Worm (Caenorhabditis elegans): ENCODE measurements around the gene Y4C6B.2.

DNA sequence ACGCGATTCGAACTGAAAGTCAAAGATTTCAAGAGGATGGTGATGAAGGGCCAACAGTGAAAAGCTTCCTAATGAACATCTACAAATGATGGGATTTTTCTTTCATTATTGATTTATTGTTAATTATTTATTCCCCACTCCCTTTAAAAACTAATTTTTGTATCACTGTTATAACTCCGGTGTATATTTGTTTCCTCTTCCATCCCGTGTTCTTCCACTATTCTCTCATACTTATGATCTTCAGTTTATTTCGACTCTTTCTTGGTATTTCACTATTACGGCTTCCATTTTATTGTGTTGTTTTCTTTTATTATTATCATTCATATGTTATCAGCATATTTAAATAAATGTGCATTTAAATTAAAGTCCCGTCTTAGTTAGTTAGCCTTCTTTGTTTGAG lies 34.9 kb downstream of the Y4C6B.2 start:
- TF ChIP-seq K09A11.1 (tag; optimal IDR thresholded peaks at IDR 0.05; ENCODE audit: insufficient read depth) (no peak), ceh-45 (GFP tag; IDR thresholded peaks at IDR 0.05) (no peak), hlh-30 (tag; optimal IDR thresholded peaks at IDR 0.05; ENCODE audit: insufficient read depth) (no peak), tbx-2 (tag; optimal IDR thresholded peaks at IDR 0.05) (no peak), ama-1 (optimal IDR thresholded peaks at IDR 0.05) (no peak), hlh-15 (tag; optimal IDR thresholded peaks at IDR 0.05) (no peak), ttx-3 (tag; optimal IDR thresholded peaks at IDR 0.05) (no peak), pha-4 (tag; optimal IDR thresholded peaks at IDR 0.05) (no peak), nfya-1 (tag; optimal IDR thresholded peaks at IDR 0.05) (no peak), npax-4 (tag; optimal IDR thresholded peaks at IDR 0.05) (no peak), fkh-10 (GFP tag; optimal IDR thresholded peaks at IDR 0.05) (no peak), lin-11 (tag; optimal IDR thresholded peaks at IDR 0.05) (no peak), sdc-2 (tag; optimal IDR thresholded peaks at IDR 0.05) (no peak)
